Fruit fly (Drosophila melanogaster) whole organism: ENCODE data around the gene Efa6.

Source experiments
- CG8478 ChIP-seq: fragments of >200 bp; optimal IDR thresholded peaks from 2 replicates; lab custom pipeline; 2018; ENCODE audit warnings: inconsistent platforms
- Dll ChIP-seq: fragments of >200 bp; optimal IDR thresholded peaks from 2 replicates; lab custom pipeline; 2017
- EcR ChIP-seq, 2 experiments: fragments of >200 bp; optimal IDR thresholded peaks; 2 replicates each; lab custom pipeline; 2017; ENCODE audit warnings: missing biosample characterization in 2 of 2, missing genetic modification characterization in 2 of 2, missing genetic modification reagents in 2 of 2
- pan ChIP-seq: fragments of >200 bp; optimal IDR thresholded peaks from 2 replicates; lab custom pipeline; 2017
- psq ChIP-seq: fragments of >200 bp; optimal IDR thresholded peaks from 2 replicates; lab custom pipeline; 2017
- usp ChIP-seq: fragments of >200 bp; optimal IDR thresholded peaks from 2 replicates; lab custom pipeline; 2017; ENCODE audit warnings: missing biosample characterization, missing genetic modification characterization, mixed read lengths

Gene Efa6

dm6 chr3R:22588756-22589155 is 1.2 kb downstream of the Efa6 start:
- TF ChIP-seq psq (lab: Kevin White, UChicago), result no peak
- TF ChIP-seq Dll (lab: Kevin White, UChicago), result no peak
- TF ChIP-seq EcR (GFP tag; optimal IDR thresholded peaks at IDR 0.05; lab: Kevin White, UChicago), result no peak
- TF ChIP-seq pan (lab: Kevin White, UChicago), result no peak
- TF ChIP-seq CG8478, result no peak
- TF ChIP-seq usp (GFP tag; lab: Kevin White, UChicago), result no peak

- TF ChIP-seq usp (GFP tag; lab: Kevin White, UChicago) (no peak), pan (lab: Kevin White, UChicago) (no peak), EcR (GFP tag; optimal IDR thresholded peaks at IDR 0.05; lab: Kevin White, UChicago) (no peak), psq (lab: Kevin White, UChicago) (no peak), CG8478 (no peak), Dll (lab: Kevin White, UChicago) (no peak)
These were observed 1.8 kb downstream of the Efa6 start for dm6 chr3R:22589311-22589710.

- no peak for TF ChIP-seq Dll (lab: Kevin White, UChicago)
- TF ChIP-seq psq (lab: Kevin White, UChicago), result no peak
- no peak for TF ChIP-seq CG8478
- peak; percentile 80 for TF ChIP-seq pan (lab: Kevin White, UChicago)
- TF ChIP-seq usp (GFP tag; lab: Kevin White, UChicago), result no peak
- TF ChIP-seq EcR (GFP tag; optimal IDR thresholded peaks at IDR 0.05; lab: Kevin White, UChicago), result no peak
These were observed 3.2 kb downstream of the Efa6 start for dm6 chr3R:22590668-22591275.

- TF ChIP-seq EcR (GFP tag; optimal IDR thresholded peaks at IDR 0.05; lab: Kevin White, UChicago), result no peak
- TF ChIP-seq CG8478, result no peak
- no peak for TF ChIP-seq usp (GFP tag; lab: Kevin White, UChicago)
- no peak for TF ChIP-seq pan (lab: Kevin White, UChicago)
- no peak for TF ChIP-seq Dll (lab: Kevin White, UChicago)
- no peak for TF ChIP-seq psq (lab: Kevin White, UChicago)
These were observed 6.7 kb downstream of the Efa6 start for dm6 chr3R:22594257-22594656.

DNA sequence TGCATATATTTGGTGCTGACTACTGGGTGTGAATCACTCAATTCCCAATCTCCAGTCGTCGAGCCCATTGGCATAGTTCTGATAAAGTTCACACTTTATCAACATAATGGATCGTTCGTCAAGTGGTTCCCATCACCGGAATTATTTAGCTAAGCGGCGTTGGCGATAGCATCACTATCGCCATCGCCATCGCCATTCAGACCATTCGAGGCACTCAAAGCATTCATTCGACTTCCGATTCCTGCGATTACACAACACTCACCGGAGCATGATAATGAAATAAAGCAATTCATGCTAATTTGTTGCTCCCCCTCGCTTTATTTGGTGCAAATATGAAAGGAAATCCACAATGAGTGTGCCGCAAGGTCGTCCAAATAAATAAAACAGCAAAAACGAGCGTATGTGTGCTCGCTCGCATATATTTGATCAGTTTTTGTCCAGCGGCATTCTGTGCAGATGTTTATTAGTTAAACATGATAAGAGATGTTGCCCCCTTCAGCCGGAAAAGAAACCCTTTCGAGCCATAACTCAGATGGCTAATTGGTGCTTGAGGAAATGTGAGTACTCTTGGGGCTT is 7.8 kb downstream of the Efa6 start:
- no peak for TF ChIP-seq CG8478
- no peak for TF ChIP-seq usp (GFP tag; lab: Kevin White, UChicago)
- no peak for TF ChIP-seq Dll (lab: Kevin White, UChicago)
- TF ChIP-seq psq (lab: Kevin White, UChicago), result no peak
- no peak for TF ChIP-seq EcR (GFP tag; optimal IDR thresholded peaks at IDR 0.05; lab: Kevin White, UChicago)
- TF ChIP-seq pan (lab: Kevin White, UChicago), result no peak

DNA sequence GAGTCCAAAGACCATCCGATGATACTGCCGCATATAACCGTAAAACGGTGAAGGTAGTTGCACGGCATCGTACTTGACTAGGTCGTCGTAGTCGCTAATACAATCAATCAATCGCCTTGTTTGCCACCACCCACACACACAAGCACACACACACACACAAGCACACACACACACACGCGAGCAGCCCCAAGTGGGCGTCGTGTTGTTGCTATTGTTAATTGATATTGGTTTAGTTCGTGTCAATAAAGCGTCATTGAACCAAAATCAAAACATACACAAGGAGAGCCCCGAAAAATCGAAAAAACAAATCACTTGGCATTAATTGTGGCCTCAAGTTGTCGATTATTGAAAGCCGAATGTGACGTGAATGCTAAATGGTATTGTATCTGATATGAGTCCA is 8.9 kb downstream of the Efa6 start:
- no peak for TF ChIP-seq CG8478

dm6 chr3R:22597344-22597954 is 9.9 kb downstream of the Efa6 start:
- TF ChIP-seq usp (GFP tag; lab: Kevin White, UChicago) (no peak), psq (lab: Kevin White, UChicago) (no peak), pan (lab: Kevin White, UChicago) (no peak), EcR (GFP tag; optimal IDR thresholded peaks at IDR 0.05; lab: Kevin White, UChicago) (no peak), Dll (lab: Kevin White, UChicago) (no peak), CG8478 (no peak)

DNA sequence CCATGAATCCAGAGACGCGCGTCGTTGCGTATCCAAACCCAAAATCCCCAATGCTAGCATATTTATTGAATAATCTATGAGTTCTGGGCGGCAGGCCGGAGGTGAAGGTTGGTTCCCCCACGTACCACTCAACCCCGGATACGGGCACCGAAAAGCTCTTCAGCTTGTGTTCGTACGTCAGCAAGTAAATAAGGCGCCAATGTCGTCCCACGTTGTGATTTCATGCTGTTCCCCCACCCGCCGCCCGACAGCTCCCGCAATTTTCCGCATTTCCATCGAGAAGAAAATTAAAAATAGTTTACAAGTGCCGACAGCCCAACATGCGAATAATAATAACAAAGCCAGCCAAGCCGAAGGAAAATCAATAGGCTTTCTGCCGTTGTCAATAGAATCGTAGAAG is 11.2 kb downstream of the Efa6 start:
- TF ChIP-seq usp (GFP tag; lab: Kevin White, UChicago) (no peak), CG8478 (no peak), psq (lab: Kevin White, UChicago) (no peak), Dll (lab: Kevin White, UChicago) (no peak)

- no peak for TF ChIP-seq EcR (GFP tag; optimal IDR thresholded peaks at IDR 0.05; lab: Kevin White, UChicago)
- TF ChIP-seq CG8478, result no peak
- TF ChIP-seq psq (lab: Kevin White, UChicago), result no peak
- no peak for TF ChIP-seq Dll (lab: Kevin White, UChicago)
- TF ChIP-seq pan (lab: Kevin White, UChicago), result no peak
- TF ChIP-seq usp (GFP tag; lab: Kevin White, UChicago), result no peak
These were observed 15.2 kb downstream of the Efa6 start for dm6 chr3R:22602783-22603182.

- no peak for TF ChIP-seq usp (GFP tag; lab: Kevin White, UChicago)
- TF ChIP-seq Dll (lab: Kevin White, UChicago), result no peak
- TF ChIP-seq CG8478, result no peak
- TF ChIP-seq pan (lab: Kevin White, UChicago), result no peak
- no peak for TF ChIP-seq EcR (GFP tag; optimal IDR thresholded peaks at IDR 0.05; lab: Kevin White, UChicago)
- TF ChIP-seq psq (lab: Kevin White, UChicago), result no peak
These were observed 21.6 kb downstream of the Efa6 start, which contains the start of gene CG13843 for dm6 chr3R:22609185-22609584. Gene CG13843 (plus strand): TSS chr3R:22609485.

- TF ChIP-seq pan (lab: Kevin White, UChicago) (no peak), psq (lab: Kevin White, UChicago) (no peak)
These were observed 25.9 kb downstream of the Efa6 start, which contains the start of the genes CG31156 and mRRF2 for dm6 chr3R:22613448-22613847. Gene CG31156 (minus strand): TSS chr3R:22613656. Gene mRRF2 (plus strand): TSS chr3R:22613686.

DNA sequence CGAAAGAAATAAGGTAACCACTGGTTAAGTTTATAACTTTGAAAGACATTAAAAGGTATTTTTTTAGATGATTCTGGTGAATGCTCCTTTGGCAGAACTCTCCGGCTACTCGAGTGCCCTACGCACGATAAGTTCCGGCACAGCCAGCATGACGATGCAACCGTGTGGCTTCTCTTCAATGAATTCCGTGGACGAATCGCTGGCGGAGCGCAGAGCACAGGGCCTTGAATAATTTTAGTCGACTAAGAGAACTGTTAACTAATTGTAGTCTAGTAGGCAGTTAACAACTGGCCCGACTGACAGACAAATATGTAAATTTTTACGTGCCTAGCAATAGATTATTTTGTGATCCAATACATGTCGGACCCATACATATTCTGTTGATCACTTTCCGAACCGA is 28.7 kb downstream of the Efa6 start, which contains the start of gene CG31161:
CG31161 (plus strand) TSS at position 301 of the 400 bp plus-strand sequence.
- no peak for TF ChIP-seq Dll (lab: Kevin White, UChicago)
- no peak for TF ChIP-seq usp (GFP tag; lab: Kevin White, UChicago)
